Worm (Caenorhabditis elegans) whole organism, L4 larva: Measurements from ENCODE around the gene F59B2.12.

Source experiments
- D1046.2 ChIP-seq: fragments of 200-800 bp; sonication (Bioruptor generic); IDR thresholded peaks from 2 replicates; pipeline ENCODE4 v1.3.6; 2022; ENCODE audit warnings: missing genetic modification characterization, missing compliant biosample characterization
- F37D6.2 ChIP-seq: sonication (generic microtip); optimal IDR thresholded peaks from 2 replicates; lab custom pipeline; 2016; ENCODE audit warnings: mild to moderate bottlenecking, missing genetic modification characterization, missing compliant biosample characterization
- Y105C5A.15 ChIP-seq: fragments of 200-800 bp; sonication (Bioruptor generic); IDR thresholded peaks from 2 replicates; pipeline ENCODE4 v1.3.6; 2022; ENCODE audit warnings: missing genetic modification characterization, missing compliant biosample characterization
- Y5F2A.4 ChIP-seq: fragments of 200-800 bp; sonication (Bioruptor generic); optimal IDR thresholded peaks from 2 replicates; lab custom pipeline; 2018; ENCODE audit warnings: mild to moderate bottlenecking, missing genetic modification characterization, missing compliant biosample characterization
- aly-2 ChIP-seq: sonication (generic microtip); optimal IDR thresholded peaks from 2 replicates; lab custom pipeline; 2018; ENCODE audit warnings: missing biosample characterization, missing genetic modification characterization
- arid-1 ChIP-seq: fragments of 200-800 bp; sonication (Bioruptor generic); conservative IDR thresholded peaks from 2 replicates; pipeline ENCODE4 v1.3.6; 2022; ENCODE audit warnings: missing genetic modification reagents, missing genetic modification characterization, missing compliant biosample characterization
- ceh-20 ChIP-seq: fragments of 200-800 bp; sonication (Bioruptor generic); IDR thresholded peaks from 2 replicates; pipeline ENCODE4 v1.3.6; 2022; ENCODE audit warnings: missing genetic modification reagents, missing genetic modification characterization, missing compliant biosample characterization
- ceh-32 ChIP-seq: sonication (generic microtip); optimal IDR thresholded peaks from 2 replicates; lab custom pipeline; 2016; ENCODE audit warnings: mild to moderate bottlenecking, missing genetic modification characterization, missing compliant biosample characterization; ENCODE audit not compliant: poor library complexity
- ceh-82 ChIP-seq: sonication (generic microtip); optimal IDR thresholded peaks from 2 replicates; lab custom pipeline; 2017; ENCODE audit warnings: missing biosample characterization, missing genetic modification characterization
- daf-16 ChIP-seq, 3 experiments: sonication (generic microtip); optimal IDR thresholded peaks; 2 replicates each; lab custom pipeline; 2016 to 2017; ENCODE audit warnings: missing genetic modification characterization in 3 of 3, missing genetic modification reagents in 3 of 3, mild to moderate bottlenecking in 2 of 3, missing compliant biosample characterization in 2 of 3, missing biosample characterization in 1 of 3, moderate library complexity in 1 of 3
- daf-8 ChIP-seq: fragments of 200-800 bp; sonication (Bioruptor generic); IDR thresholded peaks from 2 replicates; pipeline ENCODE4 v1.3.6; 2022; ENCODE audit warnings: missing genetic modification characterization, missing compliant biosample characterization
- dmd-6 ChIP-seq: fragments of 200-800 bp; sonication (Bioruptor generic); IDR thresholded peaks from 2 replicates; pipeline ENCODE4 v1.3.6; 2022; ENCODE audit warnings: missing genetic modification reagents, missing genetic modification characterization, missing compliant biosample characterization
- dmd-8 ChIP-seq: fragments of 200-800 bp; sonication (Bioruptor generic); IDR thresholded peaks from 2 replicates; pipeline ENCODE4 v1.3.6; 2022; ENCODE audit warnings: missing genetic modification characterization, missing compliant biosample characterization
- dve-1 ChIP-seq: sonication (generic microtip); optimal IDR thresholded peaks from 2 replicates; lab custom pipeline; 2017; ENCODE audit warnings: antibody characterized with exemption, mild to moderate bottlenecking, missing genetic modification characterization, missing compliant biosample characterization; ENCODE audit not compliant: insufficient read depth
- fkh-10 ChIP-seq: fragments of 150-350 bp; optimal IDR thresholded peaks from 2 replicates; lab custom pipeline; 2014; ENCODE audit warnings: missing biosample characterization, missing genetic modification reagents, missing genetic modification characterization
- fos-1 ChIP-seq: fragments of 150-350 bp; optimal IDR thresholded peaks from 2 replicates; lab custom pipeline; 2014; ENCODE audit warnings: missing biosample characterization, missing genetic modification characterization
- hlh-11 ChIP-seq: fragments of 200-800 bp; sonication (Bioruptor generic); optimal IDR thresholded peaks from 2 replicates; lab custom pipeline; 2018; ENCODE audit warnings: mild to moderate bottlenecking, missing genetic modification characterization, missing compliant biosample characterization
- hlh-30 ChIP-seq: sonication (generic microtip); optimal IDR thresholded peaks from 2 replicates; lab custom pipeline; 2017; ENCODE audit warnings: antibody characterized with exemption, mild to moderate bottlenecking, missing genetic modification characterization, missing compliant biosample characterization; ENCODE audit not compliant: insufficient read depth
- lin-38 ChIP-seq: fragments of 200-800 bp; sonication (Bioruptor generic); IDR thresholded peaks from 2 replicates; pipeline ENCODE4 v1.3.6; 2022; ENCODE audit warnings: missing genetic modification reagents, missing genetic modification characterization, missing compliant biosample characterization
- lin-39 ChIP-seq: fragments of 150-350 bp; optimal IDR thresholded peaks from 2 replicates; lab custom pipeline; 2014; ENCODE audit warnings: missing biosample characterization, missing genetic modification reagents, missing genetic modification characterization
- lsy-2 ChIP-seq, 2 experiments: fragments of 150-350 bp in 1 of 2; sonication (generic microtip) in 1 of 2; optimal IDR thresholded peaks; 2 replicates each; lab custom pipeline; 2014 to 2017; ENCODE audit warnings: missing biosample characterization in 2 of 2, missing genetic modification characterization in 2 of 2
- mdl-1 ChIP-seq, 2 experiments: fragments of 150-350 bp in 1 of 2; sonication (generic microtip) in 1 of 2; optimal IDR thresholded peaks; 2 replicates each; lab custom pipeline; 2014 to 2017; ENCODE audit warnings: missing biosample characterization in 2 of 2, missing genetic modification characterization in 2 of 2
- mdt-29 ChIP-seq: fragments of 200-800 bp; sonication (Bioruptor generic); IDR thresholded peaks from 2 replicates; pipeline ENCODE4 v1.3.6; 2022; ENCODE audit warnings: missing genetic modification reagents, missing genetic modification characterization, missing compliant biosample characterization
- mep-1 ChIP-seq: fragments of 150-350 bp; sonication (generic microtip); optimal IDR thresholded peaks from 3 replicates; lab custom pipeline; 2014; ENCODE audit warnings: missing biosample characterization, missing genetic modification characterization
- mxl-2 ChIP-seq: fragments of 200-800 bp; sonication (Bioruptor generic); conservative IDR thresholded peaks from 2 replicates; pipeline ENCODE4 v1.3.6; 2022; ENCODE audit warnings: missing genetic modification reagents, missing genetic modification characterization, missing compliant biosample characterization
- nhr-111 ChIP-seq: fragments of 200-800 bp; sonication (Bioruptor generic); optimal IDR thresholded peaks from 2 replicates; lab custom pipeline; 2018; ENCODE audit warnings: mild to moderate bottlenecking, missing genetic modification characterization, missing compliant biosample characterization
- nhr-28 ChIP-seq: fragments of 150-350 bp; optimal IDR thresholded peaks from 2 replicates; lab custom pipeline; 2014; ENCODE audit warnings: missing biosample characterization, missing genetic modification characterization
- nhr-42 ChIP-seq: fragments of 200-800 bp; sonication (Bioruptor generic); IDR thresholded peaks from 2 replicates; pipeline ENCODE4 v1.3.6; 2022; ENCODE audit warnings: missing genetic modification characterization, missing compliant biosample characterization
- nhr-48 ChIP-seq: sonication (generic microtip); optimal IDR thresholded peaks from 2 replicates; lab custom pipeline; 2016; ENCODE audit warnings: mild to moderate bottlenecking, missing genetic modification characterization, missing compliant biosample characterization
- nhr-76 ChIP-seq: fragments of 150-350 bp; optimal IDR thresholded peaks from 2 replicates; lab custom pipeline; 2014; ENCODE audit warnings: missing biosample characterization, missing genetic modification characterization
- nhr-77 ChIP-seq: fragments of 150-350 bp; optimal IDR thresholded peaks from 2 replicates; lab custom pipeline; 2014; ENCODE audit warnings: missing biosample characterization, missing genetic modification characterization
- php-3 ChIP-seq: fragments of 200-800 bp; sonication (Bioruptor generic); IDR thresholded peaks from 2 replicates; pipeline ENCODE4 v1.3.6; 2022; ENCODE audit warnings: missing genetic modification reagents, missing genetic modification characterization, missing compliant biosample characterization
- pqm-1 ChIP-seq: sonication (generic microtip); optimal IDR thresholded peaks from 2 replicates; lab custom pipeline; 2017; ENCODE audit warnings: missing biosample characterization, missing genetic modification characterization
- snpc-1.2 ChIP-seq: fragments of 200-800 bp; sonication (Bioruptor generic); IDR thresholded peaks from 2 replicates; pipeline ENCODE4 v1.3.6; 2022; ENCODE audit warnings: missing genetic modification reagents, missing genetic modification characterization, missing compliant biosample characterization
- tra-1 ChIP-seq: fragments of 200-800 bp; sonication (Bioruptor generic); IDR thresholded peaks from 2 replicates; pipeline ENCODE4 v1.3.6; 2022; ENCODE audit warnings: missing genetic modification reagents, missing genetic modification characterization, missing compliant biosample characterization
- unc-39 ChIP-seq: sonication (generic microtip); optimal IDR thresholded peaks from 2 replicates; lab custom pipeline; 2017; ENCODE audit warnings: missing biosample characterization, missing genetic modification characterization
- zag-1 ChIP-seq: fragments of 150-350 bp; optimal IDR thresholded peaks from 2 replicates; lab custom pipeline; 2014; ENCODE audit warnings: missing biosample characterization, missing genetic modification characterization
- zfp-3 ChIP-seq: fragments of 200-800 bp; sonication (Bioruptor generic); conservative IDR thresholded peaks from 2 replicates; pipeline ENCODE4 v1.3.6; 2022; ENCODE audit warnings: missing genetic modification reagents, missing genetic modification characterization, missing compliant biosample characterization

The F59B2.12 gene

ce11 chrIII:9026951-9027350, 9.6 kb downstream of the F59B2.12 start, which contains the start of gene F59B2.13:
F59B2.13 (minus strand) TSS chrIII:9027051.
- TF ChIP-seq arid-1 (GFP tag; lab: Robert Waterston, UW) (no peak), dmd-8 (GFP tag; lab: Robert Waterston, UW) (no peak), tra-1 (no peak), daf-8 (GFP tag; lab: Robert Waterston, UW) (no peak), ceh-82 (tag; lab: Kevin White, UChicago) (no peak), aly-2 (tag; lab: Kevin White, UChicago) (no peak), hlh-11 (tag; lab: Kevin White, UChicago) (no peak), zag-1 (tag; lab: Kevin White, UChicago) (no peak), mdl-1 (tag; optimal IDR thresholded peaks at IDR 0.05; lab: Kevin White, UChicago) (no peak), fos-1 (tag; lab: Kevin White, UChicago) (no peak), mxl-2 (GFP tag; lab: Robert Waterston, UW) (no peak), ceh-32 (tag; lab: Kevin White, UChicago) (no peak), zfp-3 (GFP tag; lab: Robert Waterston, UW) (no peak), nhr-76 (tag; lab: Kevin White, UChicago) (no peak), lin-39 (tag; lab: Kevin White, UChicago) (no peak), Y5F2A.4 (GFP tag; lab: Kevin White, UChicago) (no peak), ceh-20 (GFP tag; lab: Robert Waterston, UW) (no peak), unc-39 (tag; lab: Kevin White, UChicago) (no peak), nhr-42 (no peak), nhr-111 (GFP tag; lab: Kevin White, UChicago) (no peak)

DNA sequence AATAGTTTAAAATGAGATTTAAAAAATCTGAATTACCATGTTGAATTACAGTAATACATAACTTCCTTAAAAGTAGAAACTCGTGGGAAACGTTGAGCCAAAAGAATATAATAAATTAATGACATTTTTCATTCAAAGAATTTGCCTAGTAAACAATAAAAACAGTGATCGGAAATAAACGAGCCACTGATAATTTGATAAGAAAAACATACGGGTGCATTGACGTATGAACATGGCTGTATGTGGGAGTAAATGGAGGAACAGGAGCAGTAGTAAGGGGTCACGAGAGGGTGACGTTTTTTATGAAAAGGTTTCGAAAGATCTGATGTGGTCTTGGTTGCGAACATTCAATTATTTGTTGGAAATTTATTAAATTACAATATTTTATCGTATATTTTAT, 13.4 kb downstream of the F59B2.12 start:
- TF ChIP-seq Y5F2A.4 (GFP tag; lab: Kevin White, UChicago) (no peak), hlh-30 (tag; lab: Kevin White, UChicago) (peak; percentile 10), nhr-77 (tag; lab: Kevin White, UChicago) (peak; percentile 16), snpc-1.2 (GFP tag; lab: Robert Waterston, UW) (no peak), F37D6.2 (tag; lab: Kevin White, UChicago) (no peak), daf-16 (GFP tag; optimal IDR thresholded peaks at IDR 0.05; lab: Kevin White, UChicago) (no peak), daf-16 (tag; optimal IDR thresholded peaks at IDR 0.05; lab: Kevin White, UChicago) (peak; percentile 61), nhr-28 (tag; lab: Kevin White, UChicago) (peak; percentile 13), dve-1 (tag; lab: Kevin White, UChicago) (peak; percentile 15), pqm-1 (tag; lab: Kevin White, UChicago) (peak; percentile 54)

DNA sequence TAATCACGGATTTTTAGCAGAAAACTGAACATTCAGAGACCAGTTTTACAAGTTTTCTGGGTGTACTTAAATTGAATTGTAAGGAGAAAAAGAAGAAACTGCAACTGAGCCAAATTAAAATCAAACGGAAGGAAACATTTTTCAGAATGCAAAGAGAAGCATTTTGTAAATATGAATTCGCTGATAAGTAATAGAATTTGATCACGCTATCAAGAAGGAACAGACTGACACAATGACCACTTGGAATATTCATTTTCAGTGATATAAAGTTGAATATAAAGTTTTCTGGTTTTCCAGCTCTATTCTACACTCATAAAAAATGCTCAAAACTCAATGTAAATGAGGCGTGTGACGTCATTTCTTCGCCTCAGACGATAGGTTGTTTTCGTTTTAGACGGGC, 16.7 kb downstream of the F59B2.12 start:
- 0 out of 2 replicates have a peak, but pooled peaks have one; percentile 27 for TF ChIP-seq dmd-6 (GFP tag; lab: Robert Waterston, UW)
- TF ChIP-seq lsy-2 (tag; optimal IDR thresholded peaks at IDR 0.05; lab: Kevin White, UChicago), result no peak

DNA sequence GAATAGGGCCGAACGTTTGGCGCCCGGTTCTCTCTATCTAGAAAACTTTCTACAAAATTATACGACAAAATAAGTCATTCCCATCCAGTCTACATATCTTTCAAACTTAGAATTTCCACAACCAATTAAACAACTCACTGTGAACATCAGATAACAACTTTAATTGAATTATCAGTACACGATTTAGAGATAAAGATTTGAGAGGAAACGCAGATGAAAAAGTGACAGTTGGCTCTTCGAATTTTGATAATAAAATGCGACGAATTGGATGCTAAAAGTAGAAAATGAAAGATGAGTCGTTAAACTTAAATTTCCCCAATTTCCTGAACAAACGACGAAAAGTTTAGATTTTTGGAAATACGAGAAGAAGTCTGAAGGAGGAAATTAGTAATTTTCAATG, 17.6 kb downstream of the F59B2.12 start:
- TF ChIP-seq fkh-10 (GFP tag; lab: Kevin White, UChicago) (no peak), dve-1 (tag; lab: Kevin White, UChicago) (peak; percentile 83), mdt-29 (GFP tag; lab: Robert Waterston, UW) (no peak), nhr-48 (tag; lab: Kevin White, UChicago) (no peak), nhr-28 (tag; lab: Kevin White, UChicago) (peak; percentile 46), hlh-11 (tag; lab: Kevin White, UChicago) (peak; percentile 46), lin-38 (no peak), pqm-1 (tag; lab: Kevin White, UChicago) (peak; percentile 88), Y105C5A.15 (no peak), daf-16 (GFP tag; optimal IDR thresholded peaks at IDR 0.05; lab: Kevin White, UChicago) (no peak), daf-16 (tag; optimal IDR thresholded peaks at IDR 0.05; lab: Kevin White, UChicago) (peak; percentile 66), hlh-30 (tag; lab: Kevin White, UChicago) (no peak), D1046.2 (GFP tag; lab: Robert Waterston, UW) (no peak), tra-1 (0 out of 2 replicates have a peak, but pooled peaks have one; percentile 23), unc-39 (tag; lab: Kevin White, UChicago) (no peak), dmd-6 (GFP tag; lab: Robert Waterston, UW) (peak; percentile 53), mep-1 (no peak), dmd-8 (GFP tag; lab: Robert Waterston, UW) (no peak), php-3 (peak; percentile 87)
